Fruit fly (Drosophila melanogaster): ENCODE data around the gene CG42450.
A peak's percentile ranks its signal among the peaks of the same experiment; 100 is the strongest.

The CG42450 gene

dm6 chrX:18788143-18788745 is 24.9 kb upstream of the CG42450 start, which contains the start of the genes CG6961 and S6KL (continued):
- TF ChIP-seq bsh (GFP tag; optimal IDR thresholded peaks at IDR 0.05) (no peak), HLHmδ (GFP tag; optimal IDR thresholded peaks at IDR 0.05) (no peak), Adf1 (GFP tag; IDR thresholded peaks at IDR 0.05) (no peak), CG13296 (GFP tag; optimal IDR thresholded peaks at IDR 0.05) (no peak), CG7928 (GFP tag; optimal IDR thresholded peaks at IDR 0.05) (no peak), maf-S (GFP tag; optimal IDR thresholded peaks at IDR 0.05) (no peak), tll (GFP tag; optimal IDR thresholded peaks at IDR 0.05) (no peak), lilli (GFP tag; optimal IDR thresholded peaks at IDR 0.05) (peak; percentile 14), sqz (GFP tag; optimal IDR thresholded peaks at IDR 0.05) (no peak), CrebB (tag; optimal IDR thresholded peaks at IDR 0.05) (no peak), Dfd (GFP tag; optimal IDR thresholded peaks at IDR 0.05) (peak in 1 of 2 experiments; percentile 71), onecut (GFP tag; IDR thresholded peaks at IDR 0.05) (no peak), CG18764 (GFP tag; optimal IDR thresholded peaks at IDR 0.05) (no peak), emc (GFP tag; optimal IDR thresholded peaks at IDR 0.05) (no peak), CG2116 (GFP tag; optimal IDR thresholded peaks at IDR 0.05) (peak; percentile 50), CG4707 (GFP tag; optimal IDR thresholded peaks at IDR 0.05) (no peak), CG4854 (GFP tag; optimal IDR thresholded peaks at IDR 0.05) (no peak), jigr1 (GFP tag; IDR thresholded peaks at IDR 0.05) (no peak), eyg (GFP tag; optimal IDR thresholded peaks at IDR 0.05) (no peak), CG4424 (GFP tag; optimal IDR thresholded peaks at IDR 0.05) (no peak), dati (GFP tag; IDR thresholded peaks at IDR 0.05) (no peak), kah (GFP tag; optimal IDR thresholded peaks at IDR 0.05) (no peak), CG9437 (GFP tag; optimal IDR thresholded peaks at IDR 0.05) (no peak), croc (GFP tag; conservative IDR thresholded peaks at IDR 0.05) (no peak), otp (GFP tag; IDR thresholded peaks at IDR 0.05) (no peak), CG4820 (GFP tag; optimal IDR thresholded peaks at IDR 0.05) (no peak), CG13894 (tag; optimal IDR thresholded peaks at IDR 0.05) (no peak), aop (GFP tag; IDR thresholded peaks at IDR 0.05) (no peak), Gug (GFP tag; IDR thresholded peaks at IDR 0.05) (no peak), Mes4 (GFP tag; optimal IDR thresholded peaks at IDR 0.05) (no peak), CG9932 (GFP tag; IDR thresholded peaks at IDR 0.05) (peak; percentile 46; the same call in 1 of the 2 replicates), CG15696 (tag; optimal IDR thresholded peaks at IDR 0.05) (no peak), unpg (GFP tag; optimal IDR thresholded peaks at IDR 0.05) (no peak), CG10543 (GFP tag; optimal IDR thresholded peaks at IDR 0.05) (peak; percentile 22), sr (GFP tag; IDR thresholded peaks at IDR 0.05) (no peak), Camta (GFP tag; optimal IDR thresholded peaks at IDR 0.05) (no peak), Fer3 (tag; optimal IDR thresholded peaks at IDR 0.05) (no peak), gsb (GFP tag; IDR thresholded peaks at IDR 0.05) (no peak), CG16779 (GFP tag; IDR thresholded peaks at IDR 0.05) (no peak), Dek (tag; optimal IDR thresholded peaks at IDR 0.05) (no peak), pfk (GFP tag; optimal IDR thresholded peaks at IDR 0.05) (peak; percentile 74), Sox102F (GFP tag; optimal IDR thresholded peaks at IDR 0.05) (no peak), wek (GFP tag; optimal IDR thresholded peaks at IDR 0.05) (no peak), C15 (GFP tag; IDR thresholded peaks at IDR 0.05) (no peak), Ets97D (GFP tag; optimal IDR thresholded peaks at IDR 0.05) (peak; percentile 38), disco-r (GFP tag; optimal IDR thresholded peaks at IDR 0.05) (no peak), gem (tag; optimal IDR thresholded peaks at IDR 0.05) (peak; percentile 22), Neu2 (GFP tag; optimal IDR thresholded peaks at IDR 0.05; ENCODE audit: borderline replicate concordance) (no peak), CG10565 (GFP tag; optimal IDR thresholded peaks at IDR 0.05) (no peak), CG33213 (GFP tag; optimal IDR thresholded peaks at IDR 0.05) (peak; percentile 15), CG7786 (GFP tag; optimal IDR thresholded peaks at IDR 0.05) (no peak)
